Fruit fly (Drosophila melanogaster) S2 (cell line): ENCODE results near the gene CG11816.

Experiments
- CG8478 ChIP-seq: fragments of >200 bp; optimal IDR thresholded peaks from 2 replicates; lab custom pipeline; 2018
- CTCF ChIP-seq, 2 experiments: fragments of >200 bp; optimal IDR thresholded peaks; 2 replicates each; lab custom pipeline; 2018

Gene CG11816

dm6 chrX:13555700-13556099 is at the start of gene CG11816:
TSS of gene CG11816 (minus strand) at chrX:13555800.
- TF ChIP-seq CTCF (optimal IDR thresholded peaks at IDR 0.05; lab: Kevin White, UChicago) = no peak
- TF ChIP-seq CG8478 (lab: Kevin White, UChicago) = no peak

- TF ChIP-seq CTCF (optimal IDR thresholded peaks at IDR 0.05; lab: Kevin White, UChicago) = no peak
- no peak for TF ChIP-seq CG8478 (lab: Kevin White, UChicago)
Measured at dm6 chrX:13605381-13605780, 49.8 kb upstream of the CG11816 start, which contains the start of gene CG11178. TSS of gene CG11178 (plus strand) at chrX:13605681.

dm6 chrX:13604499-13604898 is 48.9 kb upstream of the CG11816 start:
- TF ChIP-seq CG8478 (lab: Kevin White, UChicago) = no peak
- TF ChIP-seq CTCF (optimal IDR thresholded peaks at IDR 0.05; lab: Kevin White, UChicago) = no peak

- TF ChIP-seq CTCF (optimal IDR thresholded peaks at IDR 0.05; lab: Kevin White, UChicago) (no peak), CG8478 (lab: Kevin White, UChicago) (no peak)
Measured at dm6 chrX:13602071-13602858, 46.7 kb upstream of the CG11816 start, which contains the start of gene up. TSS of gene up (minus strand) at chrX:13602578.

dm6 chrX:13597753-13598152 is 42.2 kb upstream of the CG11816 start:
- no peak for TF ChIP-seq CTCF (optimal IDR thresholded peaks at IDR 0.05; lab: Kevin White, UChicago)
- TF ChIP-seq CG8478 (lab: Kevin White, UChicago) = no peak

- TF ChIP-seq CTCF (optimal IDR thresholded peaks at IDR 0.05; lab: Kevin White, UChicago) (no peak), CG8478 (lab: Kevin White, UChicago) (no peak)
Measured at dm6 chrX:13593667-13594066, 38.1 kb upstream of the CG11816 start.

- peak; percentile 42 to 71 for TF ChIP-seq CTCF (optimal IDR thresholded peaks at IDR 0.05; lab: Kevin White, UChicago)
- no peak for TF ChIP-seq CG8478 (lab: Kevin White, UChicago)
Measured at dm6 chrX:13586888-13587287, 31.3 kb upstream of the CG11816 start.

- TF ChIP-seq CTCF (optimal IDR thresholded peaks at IDR 0.05; lab: Kevin White, UChicago) (no peak), CG8478 (lab: Kevin White, UChicago) (no peak)
Measured at dm6 chrX:13579322-13579721, 23.7 kb upstream of the CG11816 start.

dm6 chrX:13572382-13572781 is 16.8 kb upstream of the CG11816 start:
- TF ChIP-seq CTCF (optimal IDR thresholded peaks at IDR 0.05; lab: Kevin White, UChicago) (no peak), CG8478 (lab: Kevin White, UChicago) (no peak)

dm6 chrX:13570255-13570654 is 14.7 kb upstream of the CG11816 start:
- TF ChIP-seq CG8478 (lab: Kevin White, UChicago) = no peak
- TF ChIP-seq CTCF (optimal IDR thresholded peaks at IDR 0.05; lab: Kevin White, UChicago) = no peak

dm6 chrX:13568841-13569240 is 13.2 kb upstream of the CG11816 start:
- TF ChIP-seq CTCF (optimal IDR thresholded peaks at IDR 0.05; lab: Kevin White, UChicago) = no peak
- TF ChIP-seq CG8478 (lab: Kevin White, UChicago) = no peak

- TF ChIP-seq CTCF (optimal IDR thresholded peaks at IDR 0.05; lab: Kevin White, UChicago) (no peak), CG8478 (lab: Kevin White, UChicago) (no peak)
Measured at dm6 chrX:13568127-13568526, 12.5 kb upstream of the CG11816 start.

dm6 chrX:13565490-13566156 is 10.0 kb upstream of the CG11816 start:
- TF ChIP-seq CTCF (optimal IDR thresholded peaks at IDR 0.05; lab: Kevin White, UChicago) = no peak
- no peak for TF ChIP-seq CG8478 (lab: Kevin White, UChicago)

dm6 chrX:13563483-13564443 is 8.2 kb upstream of the CG11816 start, which contains the start of the genes CG46311 and Tpst:
TSS of gene CG46311 (plus strand) at chrX:13563823.
TSS of gene Tpst (plus strand) at chrX:13563823.
- no peak for TF ChIP-seq CG8478 (lab: Kevin White, UChicago)
- TF ChIP-seq CTCF (optimal IDR thresholded peaks at IDR 0.05; lab: Kevin White, UChicago) = peak; percentile 99 to 100
